Fruit fly (Drosophila melanogaster) whole organism, prepupa: ENCODE results near the gene htt.
A peak's percentile ranks its signal among the peaks of the same experiment; 100 is the strongest.

Experiments
- Blimp-1 ChIP-seq: fragments of 200-800 bp; sonication (Bioruptor generic); optimal IDR thresholded peaks from 3 replicates; lab custom pipeline; 2017; ENCODE audit warnings: missing biosample characterization, missing genetic modification characterization, mild to moderate bottlenecking, moderate library complexity, missing genetic modification reagents
- CG10669 ChIP-seq: fragments of 200-800 bp; sonication (Bioruptor generic); optimal IDR thresholded peaks from 3 replicates; lab custom pipeline; 2018; ENCODE audit warnings: missing biosample characterization, mild to moderate bottlenecking, missing genetic modification characterization, moderate library complexity
- CG11294 ChIP-seq: fragments of 200-800 bp; sonication (Bioruptor generic); IDR thresholded peaks from 2 replicates; pipeline ENCODE4 v1.3.6; 2022; ENCODE audit warnings: missing biosample characterization, missing genetic modification characterization
- CG1621 ChIP-seq: fragments of 200-800 bp; sonication (Bioruptor generic); optimal IDR thresholded peaks from 3 replicates; lab custom pipeline; 2018; ENCODE audit warnings: missing biosample characterization, mild to moderate bottlenecking, missing genetic modification characterization
- CG3032 ChIP-seq: fragments of 200-800 bp; optimal IDR thresholded peaks from 2 replicates; lab custom pipeline; 2019; ENCODE audit warnings: missing biosample characterization, mild to moderate bottlenecking, missing genetic modification characterization, moderate library complexity
- CG31627 ChIP-seq: fragments of 200-800 bp; sonication (Bioruptor generic); optimal IDR thresholded peaks from 3 replicates; lab custom pipeline; 2016; ENCODE audit warnings: missing biosample characterization, missing genetic modification characterization
- CG34406 ChIP-seq: fragments of 200-800 bp; sonication (Bioruptor generic); optimal IDR thresholded peaks from 3 replicates; lab custom pipeline; 2016; ENCODE audit warnings: missing biosample characterization, missing genetic modification characterization
- CG3919 ChIP-seq: fragments of 200-800 bp; sonication (Bioruptor generic); optimal IDR thresholded peaks from 3 replicates; lab custom pipeline; 2016; ENCODE audit warnings: missing biosample characterization, missing genetic modification characterization
- CG4318 ChIP-seq: fragments of 200-800 bp; sonication (Bioruptor generic); optimal IDR thresholded peaks from 3 replicates; lab custom pipeline; 2017; ENCODE audit warnings: missing biosample characterization, mild to moderate bottlenecking, missing genetic modification characterization
- CG6163 ChIP-seq: fragments of 200-800 bp; sonication (Bioruptor generic); IDR thresholded peaks from 3 replicates; pipeline ENCODE4 v1.3.6; 2022; ENCODE audit warnings: missing biosample characterization, missing genetic modification characterization
- CG6792 ChIP-seq: fragments of 200-800 bp; sonication (Bioruptor generic); optimal IDR thresholded peaks from 3 replicates; lab custom pipeline; 2016; ENCODE audit warnings: missing biosample characterization, missing genetic modification characterization
- CG6854 ChIP-seq: fragments of 200-800 bp; sonication (Bioruptor generic); optimal IDR thresholded peaks from 2 replicates; lab custom pipeline; 2017; ENCODE audit warnings: missing biosample characterization, mild to moderate bottlenecking, missing genetic modification characterization
- CG7368 ChIP-seq: fragments of 200-800 bp; sonication (Bioruptor generic); optimal IDR thresholded peaks from 3 replicates; lab custom pipeline; 2016; ENCODE audit warnings: missing biosample characterization, missing genetic modification characterization
- CG9139 ChIP-seq: fragments of 200-800 bp; sonication (Bioruptor generic); optimal IDR thresholded peaks from 3 replicates; lab custom pipeline; 2017; ENCODE audit warnings: missing biosample characterization, mild to moderate bottlenecking, missing genetic modification characterization
- Eip75B ChIP-seq: fragments of 200-800 bp; sonication (Bioruptor generic); optimal IDR thresholded peaks from 3 replicates; lab custom pipeline; 2016; ENCODE audit warnings: missing biosample characterization, missing genetic modification characterization
- Eip78C ChIP-seq: fragments of 200-800 bp; sonication (Bioruptor generic); peaks from one replicate; lab custom pipeline; 2016; ENCODE audit warnings: missing biosample characterization, missing genetic modification characterization
- Ets21C ChIP-seq: fragments of 200-800 bp; sonication (Bioruptor generic); optimal IDR thresholded peaks from 3 replicates; lab custom pipeline; 2016; ENCODE audit warnings: missing biosample characterization, missing genetic modification characterization
- Ets96B ChIP-seq: fragments of 200-800 bp; optimal IDR thresholded peaks from 2 replicates; lab custom pipeline; 2019; ENCODE audit warnings: missing biosample characterization, mild to moderate bottlenecking, missing genetic modification characterization, moderate library complexity
- Hr39 ChIP-seq: fragments of 200-800 bp; sonication (Bioruptor generic); optimal IDR thresholded peaks from 2 replicates; lab custom pipeline; 2016; ENCODE audit warnings: missing biosample characterization, missing genetic modification characterization
- Lpt ChIP-seq: fragments of 200-800 bp; sonication (Bioruptor generic); optimal IDR thresholded peaks from 3 replicates; lab custom pipeline; 2016; ENCODE audit warnings: missing biosample characterization, missing genetic modification characterization
- OdsH ChIP-seq: fragments of 200-800 bp; sonication (Bioruptor generic); optimal IDR thresholded peaks from 3 replicates; lab custom pipeline; 2016; ENCODE audit warnings: missing biosample characterization, missing genetic modification characterization
- Sox102F ChIP-seq: fragments of 200-800 bp; sonication (Bioruptor generic); optimal IDR thresholded peaks from 2 replicates; lab custom pipeline; 2016; ENCODE audit warnings: missing biosample characterization, mild to moderate bottlenecking, missing genetic modification characterization
- achi ChIP-seq: fragments of 200-800 bp; sonication (Bioruptor generic); optimal IDR thresholded peaks from 3 replicates; lab custom pipeline; 2016; ENCODE audit warnings: missing biosample characterization, missing genetic modification characterization
- dac ChIP-seq: fragments of 200-800 bp; sonication (Bioruptor generic); optimal IDR thresholded peaks from 2 replicates; lab custom pipeline; 2017; ENCODE audit warnings: missing biosample characterization, mild to moderate bottlenecking, missing genetic modification characterization
- eg ChIP-seq: fragments of 200-800 bp; sonication (Bioruptor generic); IDR thresholded peaks from 3 replicates; pipeline ENCODE4 v1.3.6; 2022; ENCODE audit warnings: missing biosample characterization, missing genetic modification characterization
- esn ChIP-seq: fragments of 200-800 bp; sonication (Bioruptor generic); optimal IDR thresholded peaks from 2 replicates; lab custom pipeline; 2016; ENCODE audit warnings: missing biosample characterization, mild to moderate bottlenecking, missing genetic modification characterization, moderate library complexity
- fd85E ChIP-seq: fragments of 200-800 bp; sonication (Bioruptor generic); optimal IDR thresholded peaks from 3 replicates; lab custom pipeline; 2016; ENCODE audit warnings: missing biosample characterization, missing genetic modification characterization
- fkh ChIP-seq: fragments of 200-800 bp; sonication (Bioruptor generic); optimal IDR thresholded peaks from 3 replicates; lab custom pipeline; 2017; ENCODE audit warnings: missing biosample characterization, mild to moderate bottlenecking, missing genetic modification characterization, moderate library complexity
- lz ChIP-seq: fragments of 200-800 bp; sonication (Bioruptor generic); optimal IDR thresholded peaks from 3 replicates; lab custom pipeline; 2016; ENCODE audit warnings: missing biosample characterization, missing genetic modification characterization
- net ChIP-seq: fragments of 200-800 bp; sonication (Bioruptor generic); optimal IDR thresholded peaks from 3 replicates; lab custom pipeline; 2016; ENCODE audit warnings: missing biosample characterization, missing genetic modification characterization
- salr ChIP-seq, 2 experiments: fragments of 200-800 bp; sonication (Bioruptor generic); optimal IDR thresholded peaks; 3 replicates each; lab custom pipeline; 2016 to 2018; ENCODE audit warnings: missing biosample characterization in 2 of 2, missing genetic modification characterization in 2 of 2, mild to moderate bottlenecking in 1 of 2
- spab ChIP-seq: fragments of 200-800 bp; sonication (Bioruptor generic); optimal IDR thresholded peaks from 2 replicates; lab custom pipeline; 2017; ENCODE audit warnings: missing biosample characterization, mild to moderate bottlenecking, missing genetic modification characterization, missing genetic modification reagents
- ss ChIP-seq, 2 experiments: fragments of 200-800 bp; sonication (Bioruptor generic); optimal IDR thresholded peaks; 2 replicates in 1 of 2; 3 replicates in 1 of 2; lab custom pipeline; 2017 to 2018; ENCODE audit warnings: mild to moderate bottlenecking in 2 of 2, missing biosample characterization in 2 of 2, missing genetic modification characterization in 2 of 2, moderate library complexity in 1 of 2
- svp ChIP-seq: fragments of 200-800 bp; sonication (Bioruptor generic); peaks from one replicate; lab custom pipeline; 2016; ENCODE audit warnings: missing biosample characterization, missing genetic modification characterization
- topi ChIP-seq: fragments of 200-800 bp; sonication (Bioruptor generic); optimal IDR thresholded peaks from 3 replicates; lab custom pipeline; 2016; ENCODE audit warnings: missing biosample characterization, missing genetic modification characterization
- vri ChIP-seq: fragments of 200-800 bp; sonication (Bioruptor generic); optimal IDR thresholded peaks from 3 replicates; lab custom pipeline; 2016; ENCODE audit warnings: missing biosample characterization, mild to moderate bottlenecking, missing genetic modification characterization

The htt gene

DNA sequence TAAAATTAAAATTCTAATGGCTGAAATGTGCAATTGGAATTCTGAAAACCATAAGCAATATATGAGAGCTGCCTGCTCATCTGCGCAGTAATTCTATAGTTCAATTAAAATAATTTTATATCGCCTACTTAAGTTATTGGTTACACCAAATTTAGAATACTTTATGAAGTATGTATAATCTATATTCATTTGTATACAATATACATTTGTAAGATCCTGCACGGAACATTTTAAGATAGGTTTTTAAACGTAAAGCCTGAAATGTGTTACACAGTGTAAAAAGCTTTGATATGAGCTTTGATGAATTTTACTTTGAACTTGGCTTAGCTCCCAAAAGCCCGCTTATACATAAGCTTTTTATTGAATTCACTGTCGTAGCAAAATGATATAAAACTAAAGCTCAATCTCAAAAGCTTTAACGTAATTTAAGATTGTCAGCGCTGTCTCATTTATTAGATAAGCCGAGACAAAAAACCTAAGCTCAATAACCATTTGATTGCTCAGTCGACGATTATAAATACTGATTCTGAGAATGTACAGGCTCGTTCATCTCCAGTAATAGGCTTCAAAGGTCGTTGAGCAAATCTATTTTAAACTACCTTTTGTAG, 18.4 kb upstream of the htt start (continued):
- TF ChIP-seq salr (GFP tag; optimal IDR thresholded peaks at IDR 0.05; lab: Kevin White, UChicago) (no peak), Lpt (GFP tag; lab: Kevin White, UChicago) (no peak), ss (GFP tag; optimal IDR thresholded peaks at IDR 0.05; lab: Kevin White, UChicago) (no peak), CG4318 (GFP tag; lab: Kevin White, UChicago) (no peak), topi (GFP tag; lab: Kevin White, UChicago) (peak; percentile 8), fkh (GFP tag; lab: Kevin White, UChicago) (no peak), OdsH (peak; percentile 20)

DNA sequence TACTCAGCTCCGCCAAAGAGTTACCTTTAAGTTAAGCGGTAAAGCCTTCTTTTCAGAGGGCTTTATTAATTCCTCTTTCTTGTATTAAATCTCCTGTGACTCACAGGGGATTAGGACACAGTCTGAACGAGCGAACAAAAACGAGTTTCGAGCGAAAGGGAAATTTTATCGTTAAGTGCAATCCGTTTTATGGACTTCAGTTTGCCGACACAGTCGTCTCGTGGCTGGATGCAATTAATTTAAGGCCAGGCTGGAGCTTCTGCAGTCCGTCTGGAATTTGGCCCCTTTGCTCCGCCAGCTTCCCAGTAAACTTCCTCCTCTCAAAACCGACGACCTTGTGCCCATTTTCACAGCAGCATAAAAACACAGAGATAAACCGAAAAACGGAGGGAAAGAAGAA, 16.5 kb upstream of the htt start:
- TF ChIP-seq Eip78C (GFP tag; lab: Kevin White, UChicago) (peak; percentile 34), Ets96B (tag; lab: Kevin White, UChicago) (no peak), ss (GFP tag; optimal IDR thresholded peaks at IDR 0.05; lab: Kevin White, UChicago) (peak in 1 of 2 experiments; percentile 62), Blimp-1 (GFP tag; lab: Kevin White, UChicago) (peak; percentile 88), CG34406 (GFP tag; lab: Kevin White, UChicago) (no peak), CG4318 (GFP tag; lab: Kevin White, UChicago) (no peak), spab (no peak), CG6854 (peak; percentile 14), dac (GFP tag; lab: Kevin White, UChicago) (no peak)

DNA sequence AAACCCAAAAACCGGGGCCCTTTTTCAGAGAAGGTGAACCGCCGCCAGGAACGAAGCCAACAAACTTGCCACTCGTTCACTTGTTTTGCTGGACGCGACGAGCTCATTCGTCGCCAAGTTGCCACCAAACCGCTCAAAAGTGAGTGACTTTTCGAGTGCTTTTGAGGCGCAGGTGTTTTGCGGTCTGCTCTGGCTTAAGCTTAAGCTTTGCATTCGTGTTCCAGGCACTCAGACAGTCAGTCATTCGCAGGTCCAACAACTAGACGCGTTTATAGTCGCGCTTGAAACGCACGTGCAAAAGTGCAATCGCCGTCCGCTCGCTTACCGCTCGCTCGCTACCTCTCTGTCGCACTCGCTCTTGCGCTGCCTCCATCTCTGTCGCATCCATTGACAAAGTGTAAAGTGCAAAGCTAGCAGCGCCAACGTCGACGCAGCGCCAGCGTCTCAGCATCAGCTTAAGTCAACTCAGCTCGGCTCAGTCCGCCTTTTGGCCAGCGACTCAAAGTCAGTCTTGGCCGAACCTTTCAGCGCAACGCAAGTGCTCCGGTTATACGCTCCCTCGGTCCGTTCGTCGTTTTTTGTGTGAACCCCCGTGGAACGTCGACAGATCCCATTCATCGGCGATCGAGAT, 14.1 kb upstream of the htt start:
- TF ChIP-seq vri (GFP tag; lab: Kevin White, UChicago) (no peak), Eip75B (GFP tag; lab: Kevin White, UChicago) (no peak), achi (GFP tag; lab: Kevin White, UChicago) (no peak), Ets21C (GFP tag; lab: Kevin White, UChicago) (no peak), Eip78C (GFP tag; lab: Kevin White, UChicago) (peak; percentile 57), CG6792 (GFP tag; lab: Kevin White, UChicago) (no peak), ss (GFP tag; optimal IDR thresholded peaks at IDR 0.05; lab: Kevin White, UChicago) (peak in 1 of 2 experiments; percentile 12), CG9139 (GFP tag; lab: Kevin White, UChicago) (no peak), CG3032 (no peak), eg (GFP tag; lab: Robert Waterston, UW) (peak; percentile 26; the same call in 1 of the 3 replicates)

DNA sequence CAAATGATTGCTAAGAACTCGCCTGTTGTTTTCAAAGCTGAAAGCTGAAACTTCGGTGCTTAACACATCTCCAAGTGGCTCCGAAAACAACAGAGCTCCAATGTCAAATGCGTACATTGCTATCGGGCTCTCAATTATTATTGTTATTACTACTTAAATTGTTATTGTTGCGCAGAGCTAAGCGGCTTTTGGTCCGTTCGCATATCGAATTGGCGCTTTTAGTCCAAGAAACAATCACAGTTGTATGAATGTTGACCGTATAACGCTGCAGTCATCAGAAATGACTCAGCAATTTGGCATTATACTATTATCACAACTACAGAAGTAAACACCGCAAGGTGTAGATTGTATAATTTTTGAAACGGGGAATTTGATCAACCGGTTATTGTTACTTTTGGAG, 10.5 kb upstream of the htt start:
- no peak for TF ChIP-seq eg (GFP tag; lab: Robert Waterston, UW)
- TF ChIP-seq CG10669 = no peak
- TF ChIP-seq CG11294 = no peak
- no peak for TF ChIP-seq ss (GFP tag; optimal IDR thresholded peaks at IDR 0.05; lab: Kevin White, UChicago)
- TF ChIP-seq lz (GFP tag; lab: Kevin White, UChicago) = no peak
- no peak for TF ChIP-seq CG7368
- no peak for TF ChIP-seq salr (GFP tag; optimal IDR thresholded peaks at IDR 0.05; lab: Kevin White, UChicago)
- no peak for TF ChIP-seq Hr39
- TF ChIP-seq svp (GFP tag; lab: Kevin White, UChicago) = no peak

DNA sequence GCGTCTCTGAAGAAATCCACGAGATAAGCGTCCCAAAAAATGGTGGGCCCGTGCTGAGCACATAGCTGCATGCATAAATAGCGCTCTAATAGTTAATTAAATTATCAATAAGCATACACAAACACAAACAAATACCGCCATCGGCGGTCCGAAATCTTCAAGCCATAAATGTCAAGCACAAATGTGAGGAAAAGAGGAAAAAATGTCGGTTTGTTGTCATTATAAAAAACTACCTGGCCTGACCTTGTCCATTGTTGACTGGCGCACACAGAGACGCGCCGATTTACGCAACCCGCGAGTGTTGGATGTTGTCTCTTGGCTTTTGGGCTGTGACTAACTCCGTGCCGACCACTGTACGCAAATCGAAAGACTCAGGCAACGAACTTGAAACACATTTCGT, 8.1 kb upstream of the htt start:
- peak; percentile 12 for TF ChIP-seq fkh (GFP tag; lab: Kevin White, UChicago)
- no peak for TF ChIP-seq CG1621 (tag; lab: Kevin White, UChicago)
- TF ChIP-seq, all 60 proteins: peak for 1

DNA sequence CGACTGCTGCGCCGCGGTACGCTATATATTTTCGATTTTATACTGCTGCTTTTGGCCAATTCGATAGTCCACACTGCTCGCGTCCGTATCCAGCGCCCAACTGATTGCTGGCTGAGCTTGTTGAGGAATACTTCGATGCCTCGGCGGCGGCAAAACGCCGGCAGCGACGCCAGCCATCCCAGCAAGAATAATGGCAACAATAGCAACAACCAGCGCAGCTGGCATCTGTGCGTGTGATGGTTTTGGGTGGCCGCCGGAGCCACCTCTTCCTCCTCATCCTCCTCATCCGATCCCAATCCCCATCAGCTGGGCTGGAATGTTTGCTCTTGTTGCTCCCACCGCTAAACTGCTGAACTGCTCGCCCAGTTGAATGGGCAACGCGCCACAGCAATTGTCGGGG, 48.6 kb downstream of the htt start, which contains the start of gene AstA-R2:
TSS of gene AstA-R2 (minus strand) at position 101 of the 400 bp plus-strand sequence.
- TF ChIP-seq eg (GFP tag; lab: Robert Waterston, UW) (no peak), net (GFP tag; lab: Kevin White, UChicago) (no peak), CG6792 (GFP tag; lab: Kevin White, UChicago) (no peak), lz (GFP tag; lab: Kevin White, UChicago) (no peak), spab (no peak), Sox102F (GFP tag; lab: Kevin White, UChicago) (no peak), svp (GFP tag; lab: Kevin White, UChicago) (no peak), CG7368 (no peak), fd85E (GFP tag; lab: Kevin White, UChicago) (no peak), achi (GFP tag; lab: Kevin White, UChicago) (no peak), CG3919 (GFP tag; lab: Kevin White, UChicago) (no peak), CG6163 (GFP tag; lab: Robert Waterston, UW) (no peak), CG31627 (GFP tag; lab: Kevin White, UChicago) (no peak), Lpt (GFP tag; lab: Kevin White, UChicago) (no peak), CG10669 (no peak), Ets21C (GFP tag; lab: Kevin White, UChicago) (no peak), esn (GFP tag; lab: Kevin White, UChicago) (no peak), CG1621 (tag; lab: Kevin White, UChicago) (no peak), salr (GFP tag; optimal IDR thresholded peaks at IDR 0.05; lab: Kevin White, UChicago) (no peak)
